Worm (Caenorhabditis elegans): Measurements from ENCODE around the gene scl-7.

The scl-7 gene

ce11 chrIV:13041486-13041885, 28.8 kb upstream of the scl-7 start:
- no peak for TF ChIP-seq tbx-11 (GFP tag; IDR thresholded peaks at IDR 0.05)
- no peak for TF ChIP-seq tra-4 (tag; optimal IDR thresholded peaks at IDR 0.05)
- no peak for TF ChIP-seq ama-1 (optimal IDR thresholded peaks at IDR 0.05)
- no peak for TF ChIP-seq ceh-36 (tag; optimal IDR thresholded peaks at IDR 0.05)

DNA sequence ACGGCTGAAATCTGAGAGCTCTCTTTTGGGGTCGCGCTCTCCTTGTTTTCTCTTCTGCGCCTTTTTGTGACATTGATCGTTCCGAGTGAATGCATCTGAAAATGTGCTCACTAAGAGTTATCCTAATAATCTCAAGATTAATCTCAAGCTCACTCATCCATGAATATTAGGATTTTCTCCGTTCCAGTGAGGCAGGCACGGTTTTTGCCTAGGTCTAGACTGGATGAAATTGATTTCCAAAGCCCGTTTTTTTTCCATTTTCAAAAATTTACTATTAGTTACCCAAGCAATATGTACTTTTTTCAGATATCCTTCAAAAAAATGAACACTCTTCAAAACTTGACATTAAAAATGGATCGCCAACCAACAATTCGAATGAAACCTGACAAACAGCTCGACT, 28.2 kb upstream of the scl-7 start, which contains the start of gene amt-2:
Gene amt-2 (plus strand): TSS at position 301 of the 400 bp plus-strand sequence.
- TF ChIP-seq scrt-1 (GFP tag; IDR thresholded peaks at IDR 0.05) (no peak), tra-4 (tag; optimal IDR thresholded peaks at IDR 0.05) (no peak), flt-1 (GFP tag; IDR thresholded peaks at IDR 0.05) (no peak), F13C5.2 (tag; optimal IDR thresholded peaks at IDR 0.05) (no peak), ama-1 (optimal IDR thresholded peaks at IDR 0.05) (no peak), pes-1 (GFP tag; IDR thresholded peaks at IDR 0.05) (no peak)

DNA sequence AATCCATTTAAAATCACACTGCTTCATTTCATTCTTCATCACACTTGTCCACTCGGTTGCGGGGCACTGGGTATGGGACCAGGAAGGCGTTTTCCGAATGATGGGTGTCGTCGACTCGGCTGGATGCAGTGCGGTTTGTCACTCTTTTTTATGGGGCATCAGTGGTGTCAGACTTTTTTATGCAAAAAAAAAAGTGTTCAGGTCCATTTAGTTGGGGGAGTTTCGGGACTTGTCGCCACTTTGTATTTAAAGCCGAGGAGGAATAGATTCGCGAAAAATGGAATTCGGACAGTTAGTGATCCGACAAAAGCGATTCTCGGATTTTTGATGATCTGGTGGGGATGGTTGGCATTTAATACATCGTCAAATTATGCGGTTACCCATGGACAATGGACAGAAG, 25.3 kb upstream of the scl-7 start:
- TF ChIP-seq hmbx-1 (tag; optimal IDR thresholded peaks at IDR 0.05) = no peak
- TF ChIP-seq ets-7 (tag; optimal IDR thresholded peaks at IDR 0.05) = no peak
- TF ChIP-seq aly-1 (tag; optimal IDR thresholded peaks at IDR 0.05) = no peak
- no peak for TF ChIP-seq sea-1 (GFP tag; conservative IDR thresholded peaks at IDR 0.05)

DNA sequence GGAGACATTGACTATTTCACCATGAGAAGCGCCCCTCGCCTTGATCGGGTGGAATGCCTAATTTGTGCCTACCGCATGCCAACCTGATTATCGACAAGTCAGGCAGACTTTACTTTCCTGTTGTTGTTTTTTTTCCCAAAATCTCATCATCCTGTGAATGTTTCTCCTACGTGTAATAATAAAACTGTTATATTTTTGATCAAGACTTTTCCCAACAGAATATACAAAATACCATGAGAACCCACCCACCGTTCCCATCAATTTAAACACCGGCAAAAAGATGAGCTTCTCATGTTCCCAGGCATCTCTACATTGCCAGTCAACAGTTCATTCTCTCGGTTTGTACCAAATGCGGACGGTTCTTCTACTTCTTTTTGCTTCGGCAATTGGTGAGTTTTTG, 23.4 kb upstream of the scl-7 start, which contains the start of gene scl-9:
Gene scl-9 (plus strand): TSS at position 301 of the 400 bp plus-strand sequence.
- TF ChIP-seq ceh-13 (GFP tag; optimal IDR thresholded peaks at IDR 0.05) = no peak
- no peak for TF ChIP-seq ama-1 (optimal IDR thresholded peaks at IDR 0.05)
- no peak for TF ChIP-seq tbx-37 (GFP tag; conservative IDR thresholded peaks at IDR 0.05)
- TF ChIP-seq aly-1 (tag; optimal IDR thresholded peaks at IDR 0.05) = no peak
- no peak for TF ChIP-seq flt-1 (GFP tag; IDR thresholded peaks at IDR 0.05)
- no peak for TF ChIP-seq tra-4 (tag; optimal IDR thresholded peaks at IDR 0.05)
- TF ChIP-seq tbx-11 (GFP tag; IDR thresholded peaks at IDR 0.05) = no peak
- TF ChIP-seq sea-1 (GFP tag; conservative IDR thresholded peaks at IDR 0.05) = no peak
- no peak for TF ChIP-seq hmbx-1 (tag; optimal IDR thresholded peaks at IDR 0.05)
- TF ChIP-seq B0310.2 (tag; optimal IDR thresholded peaks at IDR 0.05) = no peak
- TF ChIP-seq scrt-1 (GFP tag; IDR thresholded peaks at IDR 0.05) = no peak

- TF ChIP-seq F13C5.2 (tag; optimal IDR thresholded peaks at IDR 0.05) (no peak), hmg-4 (GFP tag; optimal IDR thresholded peaks at IDR 0.05) (no peak), ceh-36 (tag; optimal IDR thresholded peaks at IDR 0.05) (no peak), aly-1 (tag; optimal IDR thresholded peaks at IDR 0.05) (no peak), ets-7 (tag; optimal IDR thresholded peaks at IDR 0.05) (no peak), hmbx-1 (tag; optimal IDR thresholded peaks at IDR 0.05) (no peak), tra-4 (tag; optimal IDR thresholded peaks at IDR 0.05) (no peak), pes-1 (GFP tag; IDR thresholded peaks at IDR 0.05) (no peak), scrt-1 (GFP tag; IDR thresholded peaks at IDR 0.05) (no peak), ama-1 (optimal IDR thresholded peaks at IDR 0.05) (no peak), ceh-13 (GFP tag; optimal IDR thresholded peaks at IDR 0.05) (no peak), tbx-11 (GFP tag; IDR thresholded peaks at IDR 0.05) (no peak), B0310.2 (tag; optimal IDR thresholded peaks at IDR 0.05) (no peak)
Measured at ce11 chrIV:13048157-13048556, 22.1 kb upstream of the scl-7 start, which contains the start of gene scl-10. Gene scl-10 (plus strand): TSS chrIV:13048457.

ce11 chrIV:13051073-13051472, 19.2 kb upstream of the scl-7 start, which contains the start of gene scl-11:
Gene scl-11 (plus strand): TSS chrIV:13051373.
- no peak for TF ChIP-seq aly-1 (tag; optimal IDR thresholded peaks at IDR 0.05)
- TF ChIP-seq tbx-37 (GFP tag; conservative IDR thresholded peaks at IDR 0.05) = no peak
- no peak for TF ChIP-seq pes-1 (GFP tag; IDR thresholded peaks at IDR 0.05)
- TF ChIP-seq tbx-11 (GFP tag; IDR thresholded peaks at IDR 0.05) = no peak
- no peak for TF ChIP-seq F13C5.2 (tag; optimal IDR thresholded peaks at IDR 0.05)
- TF ChIP-seq scrt-1 (GFP tag; IDR thresholded peaks at IDR 0.05) = no peak
- TF ChIP-seq ama-1 (optimal IDR thresholded peaks at IDR 0.05) = no peak
- TF ChIP-seq flt-1 (GFP tag; IDR thresholded peaks at IDR 0.05) = no peak

ce11 chrIV:13052568-13052967, 17.7 kb upstream of the scl-7 start, which contains the start of gene F49E11.7:
Gene F49E11.7 (plus strand): TSS chrIV:13052868.
- no peak for TF ChIP-seq flt-1 (GFP tag; IDR thresholded peaks at IDR 0.05)
- no peak for TF ChIP-seq scrt-1 (GFP tag; IDR thresholded peaks at IDR 0.05)
- no peak for TF ChIP-seq ceh-13 (GFP tag; optimal IDR thresholded peaks at IDR 0.05)
- no peak for TF ChIP-seq F13C5.2 (tag; optimal IDR thresholded peaks at IDR 0.05)
- no peak for TF ChIP-seq B0310.2 (tag; optimal IDR thresholded peaks at IDR 0.05)
- TF ChIP-seq aly-1 (tag; optimal IDR thresholded peaks at IDR 0.05) = no peak
- no peak for TF ChIP-seq ets-7 (tag; optimal IDR thresholded peaks at IDR 0.05)
- no peak for TF ChIP-seq tbx-11 (GFP tag; IDR thresholded peaks at IDR 0.05)
- TF ChIP-seq sea-1 (GFP tag; conservative IDR thresholded peaks at IDR 0.05) = no peak
- no peak for TF ChIP-seq ama-1 (optimal IDR thresholded peaks at IDR 0.05)
- TF ChIP-seq hmbx-1 (tag; optimal IDR thresholded peaks at IDR 0.05) = no peak
- no peak for TF ChIP-seq tbx-37 (GFP tag; conservative IDR thresholded peaks at IDR 0.05)
- TF ChIP-seq hnd-1 (tag; optimal IDR thresholded peaks at IDR 0.05) = no peak
- TF ChIP-seq tra-4 (tag; optimal IDR thresholded peaks at IDR 0.05) = no peak

ce11 chrIV:13056026-13056425, 14.2 kb upstream of the scl-7 start, which contains the start of gene scl-1:
Gene scl-1 (plus strand): TSS chrIV:13056326.
- TF ChIP-seq ama-1 (optimal IDR thresholded peaks at IDR 0.05) (no peak), pes-1 (GFP tag; IDR thresholded peaks at IDR 0.05) (no peak), tbx-37 (GFP tag; conservative IDR thresholded peaks at IDR 0.05) (no peak), ets-7 (tag; optimal IDR thresholded peaks at IDR 0.05) (no peak), hmbx-1 (tag; optimal IDR thresholded peaks at IDR 0.05) (no peak)

- TF ChIP-seq ceh-36 (tag; optimal IDR thresholded peaks at IDR 0.05) (no peak), hnd-1 (tag; optimal IDR thresholded peaks at IDR 0.05) (no peak), ets-7 (tag; optimal IDR thresholded peaks at IDR 0.05) (no peak), B0310.2 (tag; optimal IDR thresholded peaks at IDR 0.05) (no peak), hmbx-1 (tag; optimal IDR thresholded peaks at IDR 0.05) (no peak), tbx-11 (GFP tag; IDR thresholded peaks at IDR 0.05) (no peak), sea-1 (GFP tag; conservative IDR thresholded peaks at IDR 0.05) (no peak), aly-1 (tag; optimal IDR thresholded peaks at IDR 0.05) (no peak), tra-4 (tag; optimal IDR thresholded peaks at IDR 0.05) (no peak), pes-1 (GFP tag; IDR thresholded peaks at IDR 0.05) (no peak), tbx-37 (GFP tag; conservative IDR thresholded peaks at IDR 0.05) (no peak), ceh-13 (GFP tag; optimal IDR thresholded peaks at IDR 0.05) (no peak), scrt-1 (GFP tag; IDR thresholded peaks at IDR 0.05) (no peak), ama-1 (optimal IDR thresholded peaks at IDR 0.05) (no peak), F13C5.2 (tag; optimal IDR thresholded peaks at IDR 0.05) (no peak), hmg-4 (GFP tag; optimal IDR thresholded peaks at IDR 0.05) (no peak), flt-1 (GFP tag; IDR thresholded peaks at IDR 0.05) (no peak)
Measured at ce11 chrIV:13057418-13057817, 12.8 kb upstream of the scl-7 start, which contains the start of gene scl-2. Gene scl-2 (plus strand): TSS chrIV:13057710.
